Worm (Caenorhabditis elegans): ENCODE measurements around the gene K01D12.7.

Gene K01D12.7

DNA sequence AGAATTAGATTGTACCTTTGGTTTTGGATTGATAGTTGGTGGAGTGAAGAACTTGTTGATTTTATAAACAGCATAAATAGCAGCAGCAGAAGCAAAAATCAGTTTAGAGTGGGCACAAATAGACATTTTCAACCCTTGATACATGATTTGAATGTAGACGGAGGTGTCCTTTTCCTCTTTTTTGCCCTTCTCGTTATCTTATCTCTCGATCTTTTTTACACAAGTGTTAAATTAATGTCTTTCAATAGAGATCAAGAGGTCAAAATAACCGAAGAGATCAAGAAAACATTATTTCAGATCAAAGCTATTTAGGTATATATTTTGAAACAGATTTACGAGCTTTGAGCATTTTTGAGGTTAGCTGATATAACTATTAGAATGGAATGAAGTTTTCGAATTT is 10.6 kb upstream of the K01D12.7 start, which contains the start of gene cdr-7:
TSS of gene cdr-7 (minus strand) at position 205 of the 400 bp plus-strand sequence.
- TF ChIP-seq ceh-31 (tag; optimal IDR thresholded peaks at IDR 0.05) (no peak), syd-9 (tag; optimal IDR thresholded peaks at IDR 0.05) (no peak), ceh-2 (tag; optimal IDR thresholded peaks at IDR 0.05) (no peak), F13H6.1 (tag; optimal IDR thresholded peaks at IDR 0.05) (no peak), fkh-6 (tag; optimal IDR thresholded peaks at IDR 0.05) (no peak), lin-11 (tag; optimal IDR thresholded peaks at IDR 0.05) (no peak), rnt-1 (tag; optimal IDR thresholded peaks at IDR 0.05) (no peak), ceh-14 (tag; optimal IDR thresholded peaks at IDR 0.05) (no peak), ceh-9 (tag; optimal IDR thresholded peaks at IDR 0.05) (no peak), pat-9 (tag; optimal IDR thresholded peaks at IDR 0.05) (no peak)

DNA sequence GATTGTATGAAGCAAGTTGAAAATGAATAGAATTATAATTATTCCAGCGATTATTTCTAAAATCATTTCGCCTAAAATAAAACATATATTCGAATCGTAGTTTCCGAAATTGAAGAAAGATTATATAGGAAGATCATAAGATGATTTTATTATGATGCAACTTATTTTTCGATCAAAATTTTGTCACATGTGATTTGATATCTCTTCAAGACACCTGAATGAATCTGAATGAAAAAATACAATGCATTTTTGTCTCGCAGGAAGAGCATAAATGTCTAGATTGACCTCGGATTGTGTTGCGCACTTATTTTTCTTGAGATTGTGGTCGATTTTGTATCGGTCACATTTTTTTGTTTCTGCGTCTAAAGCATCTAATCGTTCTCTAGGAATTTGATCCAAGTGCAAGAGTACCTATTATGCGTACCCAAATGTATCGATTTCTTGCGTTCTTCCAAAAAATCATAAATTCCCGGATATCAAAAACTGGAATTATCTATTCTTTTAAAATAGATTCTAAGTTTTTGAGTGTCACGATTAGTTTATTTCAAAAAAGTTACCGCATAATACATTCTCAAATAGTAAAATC is 9.2 kb upstream of the K01D12.7 start, which contains the start of gene hrg-2:
TSS of gene hrg-2 (minus strand) at position 98 of the 586 bp plus-strand sequence.
- TF ChIP-seq unc-55 (GFP tag; optimal IDR thresholded peaks at IDR 0.05) = no peak
- TF ChIP-seq hlh-30 (tag; optimal IDR thresholded peaks at IDR 0.05; ENCODE audit: insufficient read depth) = no peak
- TF ChIP-seq dmd-4 (tag; optimal IDR thresholded peaks at IDR 0.05; ENCODE audit: borderline replicate concordance) = no peak
- no peak for TF ChIP-seq pag-3 (tag; optimal IDR thresholded peaks at IDR 0.05; ENCODE audit: borderline replicate concordance)
- TF ChIP-seq unc-42 (tag; optimal IDR thresholded peaks at IDR 0.05) = no peak
- no peak for TF ChIP-seq ceh-2 (tag; optimal IDR thresholded peaks at IDR 0.05)
- TF ChIP-seq C38D4.7 (GFP tag; optimal IDR thresholded peaks at IDR 0.05) = no peak
- no peak for TF ChIP-seq sdc-2 (tag; optimal IDR thresholded peaks at IDR 0.05)
- no peak for TF ChIP-seq ceh-45 (GFP tag; IDR thresholded peaks at IDR 0.05)
- no peak for TF ChIP-seq ahr-1 (tag; optimal IDR thresholded peaks at IDR 0.05)
- no peak for TF ChIP-seq pax-1 (tag; optimal IDR thresholded peaks at IDR 0.05)
- TF ChIP-seq pros-1 (tag; optimal IDR thresholded peaks at IDR 0.05) = no peak
- TF ChIP-seq pat-9 (tag; optimal IDR thresholded peaks at IDR 0.05) = no peak
- no peak for TF ChIP-seq pqm-1 (tag; optimal IDR thresholded peaks at IDR 0.05)
- no peak for TF ChIP-seq hlh-6 (tag; optimal IDR thresholded peaks at IDR 0.05)
- no peak for TF ChIP-seq nfya-1 (tag; optimal IDR thresholded peaks at IDR 0.05)
- TF ChIP-seq mec-3 (tag; optimal IDR thresholded peaks at IDR 0.05; ENCODE audit: borderline replicate concordance) = no peak
- TF ChIP-seq ets-4 (tag; optimal IDR thresholded peaks at IDR 0.05) = no peak

DNA sequence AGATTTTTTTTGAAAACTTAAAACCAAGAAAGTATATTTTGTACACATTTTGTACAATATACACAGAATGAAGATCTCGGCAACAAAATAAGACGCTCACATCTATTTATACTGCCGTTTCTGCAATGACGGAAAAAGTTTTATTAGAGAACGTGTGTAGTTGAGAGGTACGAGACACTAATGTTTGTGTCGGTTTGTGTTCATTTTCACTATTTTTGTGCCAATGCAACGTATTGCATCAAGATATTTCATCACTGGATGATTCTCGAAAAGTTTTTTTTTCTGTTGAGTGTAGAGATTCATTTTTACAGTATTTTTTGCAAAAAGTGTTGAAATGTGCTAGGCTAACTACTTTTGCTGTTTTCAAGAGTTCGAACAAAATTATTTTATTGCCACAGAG is 7.7 kb upstream of the K01D12.7 start:
- no peak for TF ChIP-seq ceh-30 (tag; optimal IDR thresholded peaks at IDR 0.05)

DNA sequence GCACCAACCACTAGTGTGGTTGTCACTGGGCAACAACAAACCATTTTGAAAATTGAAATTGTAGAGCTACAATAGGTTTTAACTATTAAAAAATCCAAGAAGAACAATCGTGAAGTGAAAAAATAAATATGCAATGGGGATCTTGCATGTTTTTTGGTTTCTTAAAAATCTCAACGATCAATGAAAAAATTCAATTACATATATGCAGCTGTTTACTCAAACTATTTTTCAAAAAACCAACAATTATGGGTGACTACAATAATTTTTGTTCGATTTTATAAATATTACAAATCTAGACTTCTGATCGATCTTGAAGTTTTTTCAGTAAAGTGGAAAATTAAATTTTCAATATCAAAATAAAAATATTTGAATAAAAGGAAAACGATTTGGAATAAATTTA is 7.2 kb upstream of the K01D12.7 start, which contains the start of gene cdr-4:
TSS of gene cdr-4 (minus strand) at position 101 of the 400 bp plus-strand sequence.
- TF ChIP-seq rnt-1 (tag; optimal IDR thresholded peaks at IDR 0.05) (no peak), fkh-6 (tag; optimal IDR thresholded peaks at IDR 0.05) (no peak), fkh-10 (GFP tag; optimal IDR thresholded peaks at IDR 0.05) (no peak), unc-42 (tag; optimal IDR thresholded peaks at IDR 0.05) (no peak), sox-4 (tag; optimal IDR thresholded peaks at IDR 0.05) (no peak), ceh-24 (tag; optimal IDR thresholded peaks at IDR 0.05) (no peak), gmeb-2 (tag; optimal IDR thresholded peaks at IDR 0.05) (no peak), ceh-22 (tag; optimal IDR thresholded peaks at IDR 0.05) (no peak), hlh-15 (tag; optimal IDR thresholded peaks at IDR 0.05) (no peak), unc-3 (GFP tag; conservative IDR thresholded peaks at IDR 0.05) (no peak), unc-3 (tag; optimal IDR thresholded peaks at IDR 0.05) (no peak), K09A11.1 (tag; optimal IDR thresholded peaks at IDR 0.05; ENCODE audit: insufficient read depth) (no peak), sox-2 (GFP tag; IDR thresholded peaks at IDR 0.05) (no peak), zip-5 (tag; optimal IDR thresholded peaks at IDR 0.05) (no peak), ceh-48 (tag; optimal IDR thresholded peaks at IDR 0.05) (no peak), unc-86 (tag; optimal IDR thresholded peaks at IDR 0.05) (no peak), fax-1 (tag; optimal IDR thresholded peaks at IDR 0.05) (no peak), C38D4.7 (GFP tag; optimal IDR thresholded peaks at IDR 0.05) (no peak), pha-4 (tag; optimal IDR thresholded peaks at IDR 0.05) (no peak)

Measured in whole organism, late embryonic.